Worm (Caenorhabditis elegans) whole organism, midembryonic: ENCODE measurements around the gene E03H12.4.

Source experiments
- T22C8.4 ChIP-seq: fragments of 200-800 bp; sonication (Bioruptor generic); IDR thresholded peaks from 2 replicates; pipeline ENCODE4 v1.3.6; 2022; ENCODE audit warnings: missing genetic modification characterization, missing compliant biosample characterization
- cog-1 ChIP-seq: sonication (generic microtip); optimal IDR thresholded peaks from 2 replicates; lab custom pipeline; 2016; ENCODE audit warnings: missing genetic modification characterization, missing compliant biosample characterization
- flt-1 ChIP-seq: fragments of 200-800 bp; sonication (Bioruptor generic); IDR thresholded peaks from 2 replicates; pipeline ENCODE4 v1.3.6; 2022; ENCODE audit warnings: missing genetic modification characterization, missing compliant biosample characterization
- ref-1 ChIP-seq: fragments of 200-800 bp; sonication (Bioruptor generic); conservative IDR thresholded peaks from 2 replicates; pipeline ENCODE4 v1.3.6; 2022; ENCODE audit warnings: missing genetic modification reagents, missing genetic modification characterization, missing compliant biosample characterization
- tab-1 ChIP-seq: fragments of 200-800 bp; sonication (Bioruptor generic); IDR thresholded peaks from 2 replicates; pipeline ENCODE4 v1.3.6; 2022; ENCODE audit warnings: missing genetic modification characterization, missing compliant biosample characterization
- ztf-23 ChIP-seq: fragments of 200-800 bp; sonication (Bioruptor generic); IDR thresholded peaks from 2 replicates; pipeline ENCODE4 v1.3.6; 2022; ENCODE audit warnings: missing genetic modification reagents, missing genetic modification characterization, missing compliant biosample characterization
- ztf-29 ChIP-seq: fragments of 200-800 bp; sonication (Bioruptor generic); IDR thresholded peaks from 2 replicates; pipeline ENCODE4 v1.3.6; 2022; ENCODE audit warnings: missing genetic modification reagents, missing genetic modification characterization, missing compliant biosample characterization

DNA sequence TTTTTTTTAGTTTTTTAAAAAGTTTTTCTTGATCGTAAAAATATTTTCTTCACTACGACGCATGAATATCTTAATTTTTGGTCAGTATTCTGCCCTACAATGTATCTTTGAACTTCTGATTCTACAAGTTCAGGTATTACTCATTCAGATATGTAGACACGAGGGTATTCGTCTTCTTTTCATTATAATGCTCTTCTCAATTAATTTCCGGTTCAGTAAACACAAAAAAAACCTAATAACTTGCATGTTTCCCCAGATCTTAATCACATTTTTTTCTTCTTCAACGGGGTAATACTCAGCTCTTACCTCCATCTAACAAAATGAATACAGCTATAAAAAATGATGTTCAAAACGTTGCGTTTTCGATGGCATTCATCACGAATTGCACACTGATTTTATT, 9.7 kb downstream of the E03H12.4 start, which contains the start of gene str-162:
- TF ChIP-seq T22C8.4 (GFP tag; lab: Robert Waterston, UW) (no peak), ztf-29 (GFP tag; lab: Robert Waterston, UW) (no peak), ztf-23 (GFP tag; lab: Robert Waterston, UW) (no peak), cog-1 (tag; lab: Kevin White, UChicago) (no peak), flt-1 (no peak), ref-1 (no peak), tab-1 (GFP tag; lab: Robert Waterston, UW) (no peak)
